Worm (Caenorhabditis elegans) whole organism, late embryonic: ENCODE data around the gene chil-6.

Source experiments
- C08G9.2 ChIP-seq: sonication (generic microtip); optimal IDR thresholded peaks from 2 replicates; lab custom pipeline; 2016; ENCODE audit warnings: mild to moderate bottlenecking, missing genetic modification characterization, moderate library complexity, missing compliant biosample characterization
- C38D4.7 ChIP-seq: fragments of 200-800 bp; sonication (Bioruptor generic); optimal IDR thresholded peaks from 2 replicates; lab custom pipeline; 2018; ENCODE audit warnings: mild to moderate bottlenecking, missing genetic modification characterization, moderate library complexity, missing compliant biosample characterization
- K02D7.2 ChIP-seq: sonication (generic microtip); optimal IDR thresholded peaks from 2 replicates; lab custom pipeline; 2017; ENCODE audit warnings: mild to moderate bottlenecking, missing genetic modification characterization, missing compliant biosample characterization
- Y22D7AL.16 ChIP-seq: sonication (generic microtip); optimal IDR thresholded peaks from 2 replicates; lab custom pipeline; 2016; ENCODE audit warnings: missing genetic modification characterization, missing compliant biosample characterization
- ahr-1 ChIP-seq: sonication (generic microtip); optimal IDR thresholded peaks from 2 replicates; lab custom pipeline; 2016; ENCODE audit warnings: missing genetic modification characterization, missing compliant biosample characterization
- ama-1 ChIP-seq: fragments of 150-350 bp; optimal IDR thresholded peaks from 2 replicates; lab custom pipeline; 2014
- ceh-18 ChIP-seq: sonication (generic microtip); optimal IDR thresholded peaks from 2 replicates; lab custom pipeline; 2016; ENCODE audit warnings: missing genetic modification characterization, missing compliant biosample characterization
- ceh-2 ChIP-seq: sonication (generic microtip); optimal IDR thresholded peaks from 2 replicates; lab custom pipeline; 2016; ENCODE audit warnings: missing genotype, missing genetic modification characterization, missing compliant biosample characterization
- ceh-34 ChIP-seq: sonication (generic microtip); optimal IDR thresholded peaks from 2 replicates; lab custom pipeline; 2016; ENCODE audit warnings: mild to moderate bottlenecking, missing genetic modification characterization, missing compliant biosample characterization
- ceh-45 ChIP-seq: fragments of 200-800 bp; sonication (Bioruptor generic); IDR thresholded peaks from 2 replicates; pipeline ENCODE4 v1.3.6; 2022; ENCODE audit warnings: missing genetic modification reagents, missing genetic modification characterization, missing compliant biosample characterization
- ceh-6 ChIP-seq: fragments of 200-800 bp; sonication (Bioruptor generic); optimal IDR thresholded peaks from 2 replicates; lab custom pipeline; 2018; ENCODE audit warnings: mild to moderate bottlenecking, missing genetic modification characterization, missing compliant biosample characterization
- ceh-9 ChIP-seq: sonication (generic microtip); optimal IDR thresholded peaks from 2 replicates; lab custom pipeline; 2016; ENCODE audit warnings: mild to moderate bottlenecking, missing genetic modification characterization, inconsistent platforms, missing compliant biosample characterization
- dmd-4 ChIP-seq: sonication (generic microtip); optimal IDR thresholded peaks from 2 replicates; lab custom pipeline; 2016; ENCODE audit warnings: borderline replicate concordance, missing genetic modification characterization, missing compliant biosample characterization
- dve-1 ChIP-seq: sonication (generic microtip); optimal IDR thresholded peaks from 2 replicates; lab custom pipeline; 2017; ENCODE audit warnings: antibody characterized with exemption, mild to moderate bottlenecking, missing genetic modification characterization, missing compliant biosample characterization
- elt-2 ChIP-seq: sonication (generic microtip); optimal IDR thresholded peaks from 2 replicates; lab custom pipeline; 2016; ENCODE audit warnings: missing genetic modification reagents, missing genetic modification characterization, missing compliant biosample characterization
- elt-4 ChIP-seq: sonication (generic microtip); optimal IDR thresholded peaks from 2 replicates; lab custom pipeline; 2016; ENCODE audit warnings: missing genetic modification characterization, missing compliant biosample characterization
- ets-4 ChIP-seq: sonication (generic microtip); optimal IDR thresholded peaks from 2 replicates; lab custom pipeline; 2016; ENCODE audit warnings: missing genetic modification characterization, missing compliant biosample characterization
- eyg-1 ChIP-seq: sonication (generic microtip); optimal IDR thresholded peaks from 2 replicates; lab custom pipeline; 2016; ENCODE audit warnings: missing genotype, missing genetic modification characterization, missing compliant biosample characterization
- fax-1 ChIP-seq: sonication (generic microtip); optimal IDR thresholded peaks from 2 replicates; lab custom pipeline; 2016; ENCODE audit warnings: missing genotype, missing genetic modification characterization, missing compliant biosample characterization
- fkh-10 ChIP-seq: fragments of 150-350 bp; optimal IDR thresholded peaks from 2 replicates; lab custom pipeline; 2014; ENCODE audit warnings: missing biosample characterization, missing genetic modification reagents, missing genetic modification characterization
- gmeb-2 ChIP-seq: sonication (generic microtip); optimal IDR thresholded peaks from 2 replicates; lab custom pipeline; 2016; ENCODE audit warnings: missing genetic modification characterization, inconsistent platforms, missing compliant biosample characterization
- hlh-30 ChIP-seq: sonication (generic microtip); optimal IDR thresholded peaks from 2 replicates; lab custom pipeline; 2017; ENCODE audit warnings: antibody characterized with exemption, missing genetic modification characterization, missing compliant biosample characterization; ENCODE audit not compliant: insufficient read depth
- hlh-8 ChIP-seq: sonication (generic microtip); optimal IDR thresholded peaks from 2 replicates; lab custom pipeline; 2016; ENCODE audit warnings: missing genotype, missing genetic modification characterization, missing compliant biosample characterization
- lim-6 ChIP-seq: sonication (generic microtip); optimal IDR thresholded peaks from 2 replicates; lab custom pipeline; 2016; ENCODE audit warnings: missing genetic modification characterization, missing compliant biosample characterization
- lin-11 ChIP-seq: fragments of 200-800 bp; sonication (Bioruptor generic); optimal IDR thresholded peaks from 2 replicates; lab custom pipeline; 2018; ENCODE audit warnings: mild to moderate bottlenecking, missing genetic modification characterization, missing compliant biosample characterization
- mec-3 ChIP-seq: sonication (generic microtip); optimal IDR thresholded peaks from 2 replicates; lab custom pipeline; 2016; ENCODE audit warnings: borderline replicate concordance, missing genetic modification characterization, missing compliant biosample characterization
- nfya-1 ChIP-seq: sonication (generic microtip); optimal IDR thresholded peaks from 2 replicates; lab custom pipeline; 2017; ENCODE audit warnings: missing genetic modification characterization, mild to moderate bottlenecking, missing compliant biosample characterization, antibody characterized with exemption, moderate library complexity
- nhr-11 ChIP-seq: fragments of 150-350 bp; optimal IDR thresholded peaks from 2 replicates; lab custom pipeline; 2014; ENCODE audit warnings: missing biosample characterization, missing genetic modification characterization
- nhr-232 ChIP-seq: sonication (generic microtip); optimal IDR thresholded peaks from 2 replicates; lab custom pipeline; 2016; ENCODE audit warnings: missing genetic modification characterization, missing compliant biosample characterization
- odd-2 ChIP-seq: sonication (generic microtip); optimal IDR thresholded peaks from 2 replicates; lab custom pipeline; 2017; ENCODE audit warnings: antibody characterized with exemption, mild to moderate bottlenecking, missing genetic modification characterization, missing compliant biosample characterization
- pat-9 ChIP-seq: fragments of 200-800 bp; sonication (Bioruptor generic); optimal IDR thresholded peaks from 2 replicates; lab custom pipeline; 2018; ENCODE audit warnings: mild to moderate bottlenecking, missing genetic modification characterization, moderate library complexity, missing compliant biosample characterization
- pax-1 ChIP-seq: fragments of 150-350 bp; optimal IDR thresholded peaks from 2 replicates; lab custom pipeline; 2014; ENCODE audit warnings: missing biosample characterization, missing genetic modification characterization
- pros-1 ChIP-seq: fragments of 150-350 bp; optimal IDR thresholded peaks from 2 replicates; lab custom pipeline; 2014; ENCODE audit warnings: missing biosample characterization, missing genetic modification reagents, missing genetic modification characterization
- ref-2 ChIP-seq: sonication (generic microtip); optimal IDR thresholded peaks from 2 replicates; lab custom pipeline; 2016; ENCODE audit warnings: missing genetic modification characterization, missing compliant biosample characterization
- rnt-1 ChIP-seq: sonication (generic microtip); optimal IDR thresholded peaks from 2 replicates; lab custom pipeline; 2016; ENCODE audit warnings: missing genetic modification characterization, missing compliant biosample characterization
- sox-2 ChIP-seq: fragments of 200-800 bp; sonication (Bioruptor generic); IDR thresholded peaks from 2 replicates; pipeline ENCODE4 v1.3.6; 2022; ENCODE audit warnings: missing genetic modification reagents, missing genetic modification characterization, missing compliant biosample characterization
- ttx-3 ChIP-seq: sonication (generic microtip); optimal IDR thresholded peaks from 2 replicates; lab custom pipeline; 2016; ENCODE audit warnings: missing genetic modification reagents, missing genetic modification characterization, missing compliant biosample characterization
- unc-3 ChIP-seq, 2 experiments: fragments of 200-800 bp in 1 of 2; sonication (Bioruptor generic) in 1 of 2; sonication (generic microtip) in 1 of 2; conservative IDR thresholded peaks in 1 of 2; optimal IDR thresholded peaks in 1 of 2; 2 replicates each; pipeline versions ENCODE4 v1.3.6 to Lab custom; 2016 to 2022; ENCODE audit warnings: missing compliant biosample characterization in 2 of 2, missing genetic modification characterization in 2 of 2, missing genetic modification reagents in 1 of 2
- unc-42 ChIP-seq: sonication (generic microtip); optimal IDR thresholded peaks from 2 replicates; lab custom pipeline; 2016; ENCODE audit warnings: missing genotype, missing genetic modification characterization, missing compliant biosample characterization
- unc-55 ChIP-seq: sonication (generic microtip); optimal IDR thresholded peaks from 2 replicates; lab custom pipeline; 2017; ENCODE audit warnings: missing biosample characterization, missing genetic modification reagents, missing genetic modification characterization
- ztf-16 ChIP-seq: sonication (generic microtip); optimal IDR thresholded peaks from 2 replicates; lab custom pipeline; 2017; ENCODE audit warnings: missing genetic modification characterization, missing compliant biosample characterization

chil-6 gene

ce11 chrII:9895173-9895572, 37.5 kb upstream of the chil-6 start:
- TF ChIP-seq mec-3 (no peak), Y22D7AL.16 (tag; lab: Kevin White, UChicago) (no peak), odd-2 (tag; lab: Kevin White, UChicago) (no peak), ceh-18 (tag; lab: Kevin White, UChicago) (no peak), lin-11 (tag; lab: Kevin White, UChicago) (no peak), ceh-9 (no peak), dmd-4 (tag; lab: Kevin White, UChicago) (no peak), elt-4 (no peak), hlh-8 (tag; lab: Kevin White, UChicago) (no peak), pros-1 (no peak), ceh-6 (GFP tag; lab: Kevin White, UChicago) (no peak), ztf-16 (tag; lab: Kevin White, UChicago) (no peak), unc-55 (GFP tag; lab: Kevin White, UChicago) (no peak), gmeb-2 (tag; lab: Kevin White, UChicago) (no peak), fax-1 (tag; lab: Kevin White, UChicago) (no peak)

DNA sequence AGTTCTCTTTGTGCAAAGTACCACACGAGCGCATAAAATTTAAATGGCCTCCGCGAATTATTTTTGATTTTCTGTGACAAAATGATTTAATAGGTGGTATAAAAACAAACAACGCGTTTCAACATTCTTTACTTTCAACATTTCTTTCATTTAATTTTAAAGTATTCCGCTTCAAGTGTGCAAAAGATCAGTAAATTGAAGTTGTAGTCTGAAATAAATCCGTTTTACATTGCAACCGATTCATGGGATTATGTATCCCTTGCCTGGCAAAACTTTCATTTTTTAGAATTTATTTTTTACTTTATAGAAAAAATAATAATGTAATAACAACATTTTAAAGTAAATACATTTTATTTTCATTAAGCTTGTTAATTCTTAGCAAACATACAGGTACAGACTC, 36.7 kb upstream of the chil-6 start, which contains the start of gene F26C11.1:
TSS of gene F26C11.1 (plus strand) at position 301 of the 400 bp plus-strand sequence.
- TF ChIP-seq K02D7.2 (tag; lab: Kevin White, UChicago) (no peak), unc-3 (GFP tag; conservative IDR thresholded peaks at IDR 0.05; lab: Robert Waterston, UW) (no peak), unc-3 (tag; optimal IDR thresholded peaks at IDR 0.05; lab: Kevin White, UChicago) (no peak), ceh-2 (tag; lab: Kevin White, UChicago) (no peak), ceh-45 (GFP tag; lab: Robert Waterston, UW) (no peak), eyg-1 (no peak), unc-55 (GFP tag; lab: Kevin White, UChicago) (no peak)

- TF ChIP-seq hlh-30 (tag; lab: Kevin White, UChicago) (no peak), ref-2 (tag; lab: Kevin White, UChicago) (no peak), sox-2 (GFP tag; lab: Robert Waterston, UW) (no peak), nhr-11 (no peak), unc-42 (tag; lab: Kevin White, UChicago) (peak; percentile 33), unc-55 (GFP tag; lab: Kevin White, UChicago) (no peak), ceh-45 (GFP tag; lab: Robert Waterston, UW) (no peak), odd-2 (tag; lab: Kevin White, UChicago) (no peak), elt-2 (tag; lab: Kevin White, UChicago) (no peak), nfya-1 (tag; lab: Kevin White, UChicago) (peak; percentile 73), C38D4.7 (GFP tag; lab: Kevin White, UChicago) (no peak)
- TF ChIP-seq, all 69 proteins: peak for 2
These were observed 34.7 kb upstream of the chil-6 start, which contains the start of gene C08H9.16 for ce11 chrII:9892409-9892808. Gene C08H9.16 (plus strand): TSS chrII:9892778.

DNA sequence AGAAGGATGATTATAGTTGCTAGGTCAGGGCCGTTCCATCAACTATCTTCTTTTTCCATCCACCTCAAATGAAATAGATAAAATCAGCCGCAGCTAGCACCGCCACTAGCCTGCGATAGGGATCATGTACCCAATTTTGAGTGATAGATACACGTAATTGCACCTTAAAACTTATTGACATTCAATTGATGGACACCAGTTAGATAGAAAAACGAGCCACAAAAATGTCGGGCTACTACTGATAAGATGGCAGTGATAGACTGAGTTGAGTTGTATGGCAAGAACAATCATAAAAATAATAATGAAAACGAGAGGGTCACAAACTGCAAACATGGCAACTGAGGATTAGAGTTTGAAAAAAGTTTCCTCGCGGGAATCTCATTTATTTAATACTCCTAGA, 34.1 kb upstream of the chil-6 start:
- TF ChIP-seq dmd-4 (tag; lab: Kevin White, UChicago) = no peak
- peak; percentile 81 for TF ChIP-seq elt-2 (tag; lab: Kevin White, UChicago)
- TF ChIP-seq lim-6 (tag; lab: Kevin White, UChicago) = no peak
- TF ChIP-seq ttx-3 (tag; lab: Kevin White, UChicago) = no peak
- TF ChIP-seq, all 69 proteins: peak for 1

DNA sequence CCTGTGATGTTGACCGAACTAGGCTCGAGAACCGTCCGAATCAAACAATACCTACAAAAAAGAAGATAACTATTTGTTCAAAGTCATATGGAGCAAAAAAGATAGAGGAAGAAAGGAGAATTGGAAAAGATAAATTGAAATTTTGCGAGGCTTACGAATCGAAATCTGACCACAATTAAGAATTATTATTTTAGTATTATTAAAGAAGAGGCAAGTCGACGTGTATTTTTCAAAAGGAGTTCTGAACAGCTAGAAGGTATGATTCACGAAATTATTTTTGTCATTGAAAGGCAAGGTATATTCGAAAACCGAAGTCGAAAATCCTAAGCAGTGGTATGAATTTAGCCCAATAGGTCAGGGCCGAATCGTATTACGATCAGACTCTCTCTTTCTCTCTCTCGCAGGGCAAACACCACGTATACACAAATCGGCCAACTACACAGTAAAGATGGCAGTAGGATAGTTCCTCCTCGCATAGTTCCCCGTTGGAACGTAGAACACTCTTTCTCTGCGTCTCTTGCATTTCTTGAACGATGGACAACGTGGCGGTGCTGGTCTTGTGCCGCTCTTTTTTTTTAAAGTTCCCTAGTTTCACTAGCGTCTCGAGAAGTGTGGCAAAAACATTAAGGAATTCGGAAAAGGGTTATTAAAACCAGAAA, 33.5 kb upstream of the chil-6 start, which contains the start of gene vgln-1:
TSS of gene vgln-1 (minus strand) at position 51 of the 659 bp plus-strand sequence.
- no peak for TF ChIP-seq nhr-232 (tag; lab: Kevin White, UChicago)
- no peak for TF ChIP-seq pax-1 (tag; lab: Kevin White, UChicago)
- TF ChIP-seq ceh-34 = no peak
- TF ChIP-seq ahr-1 = no peak
- no peak for TF ChIP-seq ceh-45 (GFP tag; lab: Robert Waterston, UW)
- no peak for TF ChIP-seq ceh-9
- no peak for TF ChIP-seq C08G9.2 (tag; lab: Kevin White, UChicago)
- no peak for TF ChIP-seq fkh-10 (GFP tag; lab: Kevin White, UChicago)
- no peak for TF ChIP-seq pat-9 (tag; lab: Kevin White, UChicago)
- TF ChIP-seq ama-1 (lab: Kevin White, UChicago) = no peak
- no peak for TF ChIP-seq rnt-1 (tag; lab: Kevin White, UChicago)
- no peak for TF ChIP-seq dve-1
- TF ChIP-seq ets-4 = no peak
- no peak for TF ChIP-seq unc-55 (GFP tag; lab: Kevin White, UChicago)
